Fruit fly (Drosophila melanogaster) whole organism, embryonic: ENCODE results near the gene Clbn.
A peak's percentile ranks its signal among the peaks of the same experiment; 100 is the strongest.

Source experiments
- Bdp1 ChIP-seq: fragments of 200-800 bp; sonication (Bioruptor generic); optimal IDR thresholded peaks from 3 replicates; lab custom pipeline; 2016; ENCODE audit warnings: missing biosample characterization, missing genetic modification characterization
- CG12155 ChIP-seq: fragments of 200-800 bp; sonication (Bioruptor generic); optimal IDR thresholded peaks from 3 replicates; lab custom pipeline; 2016; ENCODE audit warnings: missing biosample characterization, missing genetic modification characterization
- CG14014 ChIP-seq: fragments of 200-800 bp; sonication (Bioruptor generic); IDR thresholded peaks from 2 replicates; pipeline ENCODE4 v1.3.6; 2022; ENCODE audit warnings: missing biosample characterization, missing genetic modification characterization
- CG1603 ChIP-seq: fragments of 200-800 bp; sonication (Bioruptor generic); optimal IDR thresholded peaks from 2 replicates; lab custom pipeline; 2019; ENCODE audit warnings: missing biosample characterization, mild to moderate bottlenecking, missing genetic modification characterization, moderate library complexity
- CG16815 ChIP-seq: fragments of 200-800 bp; sonication (Bioruptor generic); optimal IDR thresholded peaks from 3 replicates; lab custom pipeline; 2017; ENCODE audit warnings: missing biosample characterization, mild to moderate bottlenecking, missing genetic modification characterization
- CG16863 ChIP-seq: fragments of 200-800 bp; sonication (Bioruptor generic); optimal IDR thresholded peaks from 3 replicates; lab custom pipeline; 2016; ENCODE audit warnings: missing biosample characterization, missing genetic modification characterization
- CG17385 ChIP-seq: fragments of 200-800 bp; sonication (Bioruptor generic); optimal IDR thresholded peaks from 3 replicates; lab custom pipeline; 2018; ENCODE audit warnings: missing biosample characterization, mild to moderate bottlenecking, missing genetic modification characterization
- CG17568 ChIP-seq: fragments of 200-800 bp; sonication (Bioruptor generic); optimal IDR thresholded peaks from 2 replicates; lab custom pipeline; 2018; ENCODE audit warnings: missing biosample characterization, mild to moderate bottlenecking, missing genetic modification characterization, moderate library complexity
- CG17829 ChIP-seq: fragments of 200-800 bp; optimal IDR thresholded peaks from 2 replicates; lab custom pipeline; 2019; ENCODE audit warnings: missing biosample characterization, mild to moderate bottlenecking, missing genetic modification characterization, moderate library complexity
- CG33557 ChIP-seq: fragments of 200-800 bp; sonication (Bioruptor generic); optimal IDR thresholded peaks from 2 replicates; lab custom pipeline; 2019; ENCODE audit warnings: missing biosample characterization, mild to moderate bottlenecking, missing genetic modification characterization, moderate library complexity
- CG7556 ChIP-seq: fragments of 200-800 bp; sonication (Bioruptor generic); optimal IDR thresholded peaks from 2 replicates; lab custom pipeline; 2017; ENCODE audit warnings: missing biosample characterization, mild to moderate bottlenecking, missing genetic modification characterization
- CG7745 ChIP-seq: fragments of 200-800 bp; sonication (Bioruptor generic); optimal IDR thresholded peaks from 2 replicates; lab custom pipeline; 2018; ENCODE audit warnings: missing biosample characterization, mild to moderate bottlenecking, missing genetic modification characterization, moderate library complexity
- CG8281 ChIP-seq: fragments of 200-800 bp; sonication (Bioruptor generic); optimal IDR thresholded peaks from 2 replicates; lab custom pipeline; 2018; ENCODE audit warnings: missing biosample characterization, mild to moderate bottlenecking, missing genetic modification characterization, moderate library complexity
- D19A ChIP-seq: fragments of 200-800 bp; optimal IDR thresholded peaks from 3 replicates; lab custom pipeline; 2019; ENCODE audit warnings: missing biosample characterization, mild to moderate bottlenecking, missing genetic modification characterization, moderate library complexity
- Dfd ChIP-seq, 2 experiments: fragments of >200 bp; optimal IDR thresholded peaks; 2 replicates each; lab custom pipeline; 2017; ENCODE audit warnings: missing biosample characterization in 2 of 2, missing genetic modification characterization in 2 of 2
- Dref ChIP-seq: fragments of 200-800 bp; sonication (Bioruptor generic); IDR thresholded peaks from 2 replicates; pipeline ENCODE4 v1.3.6; 2022; ENCODE audit warnings: missing biosample characterization, missing genetic modification characterization
- E2f2 ChIP-seq: fragments of 200-800 bp; sonication (Bioruptor generic); IDR thresholded peaks from 2 replicates; pipeline ENCODE4 v1.3.6; 2022; ENCODE audit warnings: missing biosample characterization, missing genetic modification characterization
- GATAe ChIP-seq: fragments of 200-800 bp; sonication (Bioruptor generic); conservative IDR thresholded peaks from 2 replicates; pipeline ENCODE4 v1.3.6; 2022; ENCODE audit warnings: missing biosample characterization, missing genetic modification characterization
- H15 ChIP-seq: fragments of 200-800 bp; sonication (Bioruptor generic); IDR thresholded peaks from 3 replicates; pipeline ENCODE4 v1.3.6; 2022; ENCODE audit warnings: missing biosample characterization, missing genetic modification characterization
- HLH3B ChIP-seq: fragments of 200-800 bp; sonication (Bioruptor generic); IDR thresholded peaks from 2 replicates; pipeline ENCODE4 v1.3.6; 2022; ENCODE audit warnings: missing biosample characterization, missing genetic modification characterization
- MESR4 ChIP-seq: fragments of 200-800 bp; sonication (Bioruptor generic); optimal IDR thresholded peaks from 2 replicates; lab custom pipeline; 2018; ENCODE audit warnings: missing biosample characterization, mild to moderate bottlenecking, missing genetic modification characterization, moderate library complexity
- Opbp ChIP-seq: fragments of 200-800 bp; sonication (Bioruptor generic); IDR thresholded peaks from 3 replicates; pipeline ENCODE4 v1.3.6; 2022; ENCODE audit warnings: missing biosample characterization, missing genetic modification characterization; ENCODE audit not compliant: partially characterized antibody
- Pdp1 ChIP-seq, 2 experiments: fragments of 200-800 bp; sonication (Bioruptor generic); optimal IDR thresholded peaks; 3 replicates each; lab custom pipeline; 2016; ENCODE audit warnings: missing biosample characterization in 2 of 2, missing genetic modification characterization in 2 of 2, mild to moderate bottlenecking in 1 of 2, moderate library complexity in 1 of 2
- Sin3A ChIP-seq: fragments of >200 bp; optimal IDR thresholded peaks from 2 replicates; lab custom pipeline; 2018
- Sox102F ChIP-seq: fragments of 200-800 bp; sonication (Bioruptor generic); optimal IDR thresholded peaks from 2 replicates; lab custom pipeline; 2018; ENCODE audit warnings: missing biosample characterization, mild to moderate bottlenecking, missing genetic modification characterization, moderate library complexity
- Sry-β ChIP-seq: fragments of 200-800 bp; sonication (Bioruptor generic); optimal IDR thresholded peaks from 2 replicates; lab custom pipeline; 2018; ENCODE audit warnings: missing biosample characterization, mild to moderate bottlenecking, missing genetic modification characterization, moderate library complexity
- Trl ChIP-seq, 3 experiments: fragments of >200 bp in 2 of 3; fragments of 200-800 bp in 1 of 3; sonication (Bioruptor generic) in 1 of 3; optimal IDR thresholded peaks; 2 replicates in 1 of 3; 3 replicates in 2 of 3; lab custom pipeline; 2016 to 2017; ENCODE audit warnings: missing biosample characterization in 1 of 3, missing genetic modification characterization in 1 of 3
- ase ChIP-seq: fragments of 200-800 bp; sonication (Bioruptor generic); IDR thresholded peaks from 3 replicates; pipeline ENCODE4 v1.3.6; 2022; ENCODE audit warnings: missing biosample characterization, missing genetic modification characterization
- ato ChIP-seq: fragments of 200-800 bp; sonication (Bioruptor generic); IDR thresholded peaks from 2 replicates; pipeline ENCODE4 v1.3.6; 2022; ENCODE audit warnings: missing biosample characterization, missing genetic modification characterization; ENCODE audit not compliant: partially characterized antibody
- dati ChIP-seq: fragments of 200-800 bp; sonication (Bioruptor generic); IDR thresholded peaks from 2 replicates; pipeline ENCODE4 v1.3.6; 2022; ENCODE audit warnings: missing biosample characterization, missing genetic modification characterization
- ewg ChIP-seq: fragments of 200-800 bp; sonication (Bioruptor generic); optimal IDR thresholded peaks from 3 replicates; lab custom pipeline; 2017; ENCODE audit warnings: mild to moderate bottlenecking, missing biosample characterization, missing genetic modification reagents, missing genetic modification characterization
- eyg ChIP-seq: fragments of 200-800 bp; sonication (Bioruptor generic); optimal IDR thresholded peaks from 3 replicates; lab custom pipeline; 2016; ENCODE audit warnings: missing biosample characterization, missing genetic modification characterization
- fd3F ChIP-seq: fragments of 200-800 bp; sonication (Bioruptor generic); optimal IDR thresholded peaks from 2 replicates; lab custom pipeline; 2018; ENCODE audit warnings: missing biosample characterization, mild to moderate bottlenecking, missing genetic modification characterization, moderate library complexity
- ftz-f1 ChIP-seq: fragments of 200-800 bp; sonication (Bioruptor generic); optimal IDR thresholded peaks from 2 replicates; lab custom pipeline; 2016; ENCODE audit warnings: missing biosample characterization, missing genetic modification characterization
- fu2 ChIP-seq: fragments of 200-800 bp; sonication (Bioruptor generic); optimal IDR thresholded peaks from 2 replicates; lab custom pipeline; 2016; ENCODE audit warnings: missing biosample characterization, missing genetic modification characterization
- grau ChIP-seq: fragments of 200-800 bp; optimal IDR thresholded peaks from 3 replicates; lab custom pipeline; 2019; ENCODE audit warnings: missing biosample characterization, mild to moderate bottlenecking, missing genetic modification characterization, moderate library complexity
- grn ChIP-seq: fragments of 200-800 bp; sonication (Bioruptor generic); optimal IDR thresholded peaks from 3 replicates; lab custom pipeline; 2017; ENCODE audit warnings: missing biosample characterization, missing genetic modification characterization
- lola ChIP-seq, 3 experiments: fragments of >200 bp in 2 of 3; fragments of 200-800 bp in 1 of 3; sonication (Bioruptor generic) in 1 of 3; optimal IDR thresholded peaks; 2 replicates each; lab custom pipeline; 2017 to 2019; ENCODE audit warnings: missing biosample characterization in 3 of 3, missing genetic modification characterization in 3 of 3, mild to moderate bottlenecking in 1 of 3, moderate library complexity in 1 of 3
- org-1 ChIP-seq: fragments of 200-800 bp; sonication (Bioruptor generic); optimal IDR thresholded peaks from 2 replicates; lab custom pipeline; 2017; ENCODE audit warnings: missing biosample characterization, missing genetic modification characterization
- phol ChIP-seq: fragments of 200-800 bp; sonication (Bioruptor generic); optimal IDR thresholded peaks from 3 replicates; lab custom pipeline; 2018; ENCODE audit warnings: missing biosample characterization, mild to moderate bottlenecking, missing genetic modification characterization, moderate library complexity
- pzg ChIP-seq: fragments of 200-800 bp; sonication (Bioruptor generic); optimal IDR thresholded peaks from 3 replicates; lab custom pipeline; 2018; ENCODE audit warnings: missing biosample characterization, mild to moderate bottlenecking, missing genetic modification characterization, moderate library complexity
- ranshi ChIP-seq: fragments of 200-800 bp; sonication (Bioruptor generic); IDR thresholded peaks from 2 replicates; pipeline ENCODE4 v1.3.6; 2022; ENCODE audit warnings: missing biosample characterization, missing genetic modification characterization
- sd ChIP-seq: fragments of 200-800 bp; sonication (Bioruptor generic); optimal IDR thresholded peaks from 3 replicates; lab custom pipeline; 2018; ENCODE audit warnings: missing biosample characterization, mild to moderate bottlenecking, missing genetic modification characterization, moderate library complexity
- slou ChIP-seq: fragments of 200-800 bp; sonication (Bioruptor generic); optimal IDR thresholded peaks from 3 replicates; lab custom pipeline; 2016; ENCODE audit warnings: missing biosample characterization, missing genetic modification characterization
- ssp ChIP-seq: fragments of 200-800 bp; sonication (Bioruptor generic); IDR thresholded peaks from 2 replicates; pipeline ENCODE4 v1.3.6; 2022; ENCODE audit warnings: missing biosample characterization, missing genetic modification characterization
- tap ChIP-seq: fragments of 200-800 bp; optimal IDR thresholded peaks from 3 replicates; lab custom pipeline; 2019; ENCODE audit warnings: missing biosample characterization, mild to moderate bottlenecking, missing genetic modification characterization, moderate library complexity
- tgo ChIP-seq: fragments of 200-800 bp; sonication (Bioruptor generic); IDR thresholded peaks from 3 replicates; pipeline ENCODE4 v1.3.6; 2022; ENCODE audit warnings: missing biosample characterization, missing genetic modification characterization
- tll ChIP-seq, 2 experiments: fragments of 200-800 bp in 1 of 2; fragments of >200 bp in 1 of 2; sonication (Bioruptor generic) in 1 of 2; optimal IDR thresholded peaks; 2 replicates each; lab custom pipeline; 2017 to 2019; ENCODE audit warnings: missing biosample characterization in 2 of 2, missing genetic modification characterization in 2 of 2, mild to moderate bottlenecking in 1 of 2, moderate library complexity in 1 of 2
- tx ChIP-seq: fragments of 200-800 bp; sonication (Bioruptor generic); optimal IDR thresholded peaks from 2 replicates; lab custom pipeline; 2016; ENCODE audit warnings: missing biosample characterization, missing genetic modification characterization
- wek ChIP-seq: fragments of 200-800 bp; sonication (Bioruptor generic); optimal IDR thresholded peaks from 3 replicates; lab custom pipeline; 2018; ENCODE audit warnings: missing biosample characterization, mild to moderate bottlenecking, missing genetic modification characterization, moderate library complexity
- zen2 ChIP-seq: fragments of 200-800 bp; sonication (Bioruptor generic); IDR thresholded peaks from 3 replicates; pipeline ENCODE4 v1.3.6; 2022; ENCODE audit warnings: missing biosample characterization, missing genetic modification characterization; ENCODE audit not compliant: partially characterized antibody

Gene Clbn

dm6 chr3R:25176517-25176916 lies 49.2 kb downstream of the Clbn start (continued):
- TF ChIP-seq Opbp (GFP tag; lab: Robert Waterston, UW) (no peak), GATAe (GFP tag; lab: Robert Waterston, UW) (no peak), CG1603 (tag; lab: Kevin White, UChicago) (peak; percentile 18), CG12155 (GFP tag; lab: Kevin White, UChicago) (no peak), CG8281 (tag; lab: Kevin White, UChicago) (no peak), zen2 (GFP tag; lab: Robert Waterston, UW) (no peak), CG16863 (GFP tag; lab: Kevin White, UChicago) (no peak), E2f2 (no peak), eyg (GFP tag; lab: Kevin White, UChicago) (no peak), fu2 (GFP tag; lab: Kevin White, UChicago) (no peak), pzg (GFP tag; lab: Kevin White, UChicago) (no peak), Sry-β (GFP tag; lab: Kevin White, UChicago) (no peak), ftz-f1 (no peak), CG17829 (tag; lab: Kevin White, UChicago) (no peak), CG7556 (GFP tag; lab: Kevin White, UChicago) (peak; percentile 6), CG14014 (GFP tag; lab: Robert Waterston, UW) (no peak), Sox102F (GFP tag; lab: Kevin White, UChicago) (peak; percentile 18), org-1 (GFP tag; lab: Kevin White, UChicago) (no peak), ranshi (no peak), D19A (no peak), fd3F (no peak), tgo (no peak), CG16815 (GFP tag; lab: Kevin White, UChicago) (no peak), Sin3A (no peak), Dref (no peak), Bdp1 (no peak), ato (GFP tag; lab: Robert Waterston, UW) (no peak), sd (tag; lab: Kevin White, UChicago) (no peak), lola (GFP tag; optimal IDR thresholded peaks at IDR 0.05; lab: Kevin White, UChicago) (no peak), CG17568 (GFP tag; lab: Kevin White, UChicago) (no peak), slou (GFP tag; lab: Kevin White, UChicago) (no peak), HLH3B (GFP tag; lab: Robert Waterston, UW) (0 out of 2 replicates have a peak, but pooled peaks have one; percentile 5), H15 (no peak), CG17385 (no peak), MESR4 (GFP tag; lab: Kevin White, UChicago) (no peak), ewg (GFP tag; lab: Kevin White, UChicago) (no peak), dati (no peak), wek (GFP tag; lab: Kevin White, UChicago) (no peak), tap (tag; lab: Kevin White, UChicago) (no peak), CG7745 (tag; lab: Kevin White, UChicago) (no peak), tx (GFP tag; lab: Kevin White, UChicago) (no peak), tll (GFP tag; optimal IDR thresholded peaks at IDR 0.05; lab: Kevin White, UChicago) (no peak), CG33557 (GFP tag; lab: Kevin White, UChicago) (no peak), ssp (GFP tag; lab: Robert Waterston, UW) (no peak), Trl (optimal IDR thresholded peaks at IDR 0.05; lab: Kevin White, UChicago) (no peak), Trl (GFP tag; optimal IDR thresholded peaks at IDR 0.05; lab: Kevin White, UChicago) (no peak), grau (tag; lab: Kevin White, UChicago) (peak; percentile 19), phol (tag; lab: Kevin White, UChicago) (peak; percentile 18), grn (no peak), ase (GFP tag; lab: Robert Waterston, UW) (0 out of 3 replicates have a peak, but pooled peaks have one; percentile 26), Pdp1 (GFP tag; optimal IDR thresholded peaks at IDR 0.05; lab: Kevin White, UChicago) (peak in 1 of 2 experiments; percentile 12), Dfd (GFP tag; optimal IDR thresholded peaks at IDR 0.05; lab: Kevin White, UChicago) (no peak)
